Worm (Caenorhabditis elegans): ENCODE measurements around the gene C05D9.4.

Gene C05D9.4

ce11 chrX:1122198-1122597, 14.3 kb downstream of the C05D9.4 start:
- TF ChIP-seq unc-55 (GFP tag; optimal IDR thresholded peaks at IDR 0.05) (peak; percentile 25), tbx-7 (tag; optimal IDR thresholded peaks at IDR 0.05) (no peak), ceh-18 (tag; optimal IDR thresholded peaks at IDR 0.05) (peak; percentile 12)

DNA sequence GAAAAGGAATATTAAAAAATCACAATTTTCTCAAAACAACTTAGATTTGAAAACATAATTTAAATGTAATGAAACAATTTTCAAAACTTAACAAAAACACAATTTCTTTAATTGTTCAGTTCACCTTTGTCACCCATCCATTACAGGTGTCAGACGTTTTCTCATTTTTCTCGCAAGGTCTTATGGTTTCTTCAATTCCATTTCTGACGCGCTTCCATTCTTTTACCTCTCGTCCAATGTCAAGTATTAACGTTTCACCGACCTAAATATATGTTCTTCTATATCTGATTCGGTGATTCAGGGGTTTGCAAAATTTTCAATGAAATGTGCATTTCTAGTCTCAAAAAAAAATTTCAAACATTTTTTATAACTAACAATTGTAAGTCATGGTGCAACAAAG, 15.6 kb downstream of the C05D9.4 start:
- TF ChIP-seq ceh-31 (tag; optimal IDR thresholded peaks at IDR 0.05) (no peak), ceh-34 (tag; optimal IDR thresholded peaks at IDR 0.05) (no peak), pat-9 (tag; optimal IDR thresholded peaks at IDR 0.05) (no peak), ceh-2 (tag; optimal IDR thresholded peaks at IDR 0.05) (no peak), tbx-7 (tag; optimal IDR thresholded peaks at IDR 0.05) (no peak), T23F11.4 (GFP tag; optimal IDR thresholded peaks at IDR 0.05) (no peak), elt-4 (tag; optimal IDR thresholded peaks at IDR 0.05) (no peak), npax-4 (tag; optimal IDR thresholded peaks at IDR 0.05) (no peak), hlh-6 (tag; optimal IDR thresholded peaks at IDR 0.05) (no peak), che-1 (tag; optimal IDR thresholded peaks at IDR 0.05) (no peak), rnt-1 (tag; optimal IDR thresholded peaks at IDR 0.05) (no peak), C08G9.2 (tag; optimal IDR thresholded peaks at IDR 0.05) (no peak), ceh-18 (tag; optimal IDR thresholded peaks at IDR 0.05) (no peak), ceh-14 (tag; optimal IDR thresholded peaks at IDR 0.05) (no peak), ztf-16 (tag; optimal IDR thresholded peaks at IDR 0.05) (no peak), nhr-232 (tag; optimal IDR thresholded peaks at IDR 0.05) (no peak), tbx-2 (tag; optimal IDR thresholded peaks at IDR 0.05) (no peak), pax-1 (tag; optimal IDR thresholded peaks at IDR 0.05) (no peak), ceh-19 (GFP tag; optimal IDR thresholded peaks at IDR 0.05) (no peak), sdc-2 (tag; optimal IDR thresholded peaks at IDR 0.05) (no peak)

DNA sequence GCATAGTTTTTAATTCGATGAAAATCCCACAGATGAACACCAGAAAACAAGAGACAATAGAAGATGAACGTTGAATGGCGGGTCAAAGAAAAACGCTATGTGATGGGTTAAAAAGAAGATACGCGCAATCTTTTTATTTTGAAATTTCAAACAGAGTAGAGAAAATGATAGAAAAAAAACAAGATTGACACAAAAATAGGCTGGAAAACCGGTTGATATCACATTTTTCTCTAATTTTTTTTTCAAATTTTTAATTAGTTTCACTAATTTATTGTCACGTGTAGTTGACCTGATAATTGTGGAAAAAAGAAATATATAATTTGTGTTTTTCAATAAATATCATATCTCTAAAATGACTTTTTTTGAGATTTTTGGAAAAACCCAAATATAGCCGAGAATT, 16.3 kb downstream of the C05D9.4 start, which contains the start of gene C05D9.9:
Gene C05D9.9, minus strand, starts transcription at position 101 of the 400 bp plus-strand sequence.
- TF ChIP-seq sox-4 (tag; optimal IDR thresholded peaks at IDR 0.05): no peak
- no peak for TF ChIP-seq ahr-1 (tag; optimal IDR thresholded peaks at IDR 0.05)
- TF ChIP-seq elt-4 (tag; optimal IDR thresholded peaks at IDR 0.05): no peak
- no peak for TF ChIP-seq pha-2 (tag; optimal IDR thresholded peaks at IDR 0.05)
- TF ChIP-seq ceh-34 (tag; optimal IDR thresholded peaks at IDR 0.05): no peak
- no peak for TF ChIP-seq fkh-10 (GFP tag; optimal IDR thresholded peaks at IDR 0.05)
- no peak for TF ChIP-seq ceh-18 (tag; optimal IDR thresholded peaks at IDR 0.05)
- no peak for TF ChIP-seq pag-3 (tag; optimal IDR thresholded peaks at IDR 0.05; ENCODE audit: borderline replicate concordance)
- no peak for TF ChIP-seq ceh-2 (tag; optimal IDR thresholded peaks at IDR 0.05)
- TF ChIP-seq ets-4 (tag; optimal IDR thresholded peaks at IDR 0.05): no peak
- no peak for TF ChIP-seq ceh-14 (tag; optimal IDR thresholded peaks at IDR 0.05)
- TF ChIP-seq unc-3 (GFP tag; conservative IDR thresholded peaks at IDR 0.05): no peak
- no peak for TF ChIP-seq unc-3 (tag; optimal IDR thresholded peaks at IDR 0.05)

DNA sequence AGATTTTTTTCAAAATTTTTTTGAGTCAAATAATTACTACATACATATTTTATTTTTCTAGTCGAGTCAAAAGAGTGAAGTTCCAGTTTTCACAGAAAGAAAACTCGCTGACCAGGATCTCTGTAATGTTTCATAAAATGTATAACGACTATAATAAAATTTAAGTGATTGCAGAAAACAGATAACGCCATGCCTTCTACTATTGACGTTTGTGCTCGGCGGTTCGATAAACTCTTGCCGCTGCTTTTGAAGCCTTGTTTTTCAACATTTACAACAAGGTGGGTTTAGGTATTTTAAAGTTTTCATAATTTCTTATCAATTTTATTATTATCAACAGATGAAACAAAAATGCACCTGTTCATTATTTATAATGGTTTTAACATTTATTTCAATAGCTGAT, 17.6 kb downstream of the C05D9.4 start, which contains the start of gene lmp-2:
Gene lmp-2, plus strand, starts transcription at position 190 of the 400 bp plus-strand sequence.
- TF ChIP-seq ceh-22 (tag; optimal IDR thresholded peaks at IDR 0.05) (no peak), syd-9 (tag; optimal IDR thresholded peaks at IDR 0.05) (no peak), hlh-13 (GFP tag; optimal IDR thresholded peaks at IDR 0.05) (no peak), pax-1 (tag; optimal IDR thresholded peaks at IDR 0.05) (no peak), ceh-45 (GFP tag; IDR thresholded peaks at IDR 0.05) (no peak), tbx-2 (tag; optimal IDR thresholded peaks at IDR 0.05) (no peak), pqm-1 (tag; optimal IDR thresholded peaks at IDR 0.05) (no peak), ceh-18 (tag; optimal IDR thresholded peaks at IDR 0.05) (no peak), K09A11.1 (tag; optimal IDR thresholded peaks at IDR 0.05; ENCODE audit: insufficient read depth) (no peak), ets-4 (tag; optimal IDR thresholded peaks at IDR 0.05) (no peak), sox-2 (GFP tag; IDR thresholded peaks at IDR 0.05) (no peak), pag-3 (tag; optimal IDR thresholded peaks at IDR 0.05; ENCODE audit: borderline replicate concordance) (no peak), dve-1 (tag; optimal IDR thresholded peaks at IDR 0.05) (no peak), Y22D7AL.16 (tag; optimal IDR thresholded peaks at IDR 0.05) (no peak), unc-3 (GFP tag; conservative IDR thresholded peaks at IDR 0.05) (no peak), unc-3 (tag; optimal IDR thresholded peaks at IDR 0.05) (no peak), ztf-16 (tag; optimal IDR thresholded peaks at IDR 0.05) (no peak), ahr-1 (tag; optimal IDR thresholded peaks at IDR 0.05) (no peak), unc-42 (tag; optimal IDR thresholded peaks at IDR 0.05) (no peak)

Measured in whole organism, late embryonic.